Worm (Caenorhabditis elegans) whole organism, L4/young adult: ENCODE results near the gene sru-7.

Source experiments
- dao-5 ChIP-seq: sonication (generic microtip); optimal IDR thresholded peaks from 2 replicates; lab custom pipeline; 2016; ENCODE audit warnings: missing genotype, missing genetic modification characterization, moderate library complexity, missing compliant biosample characterization
- him-1 ChIP-seq: sonication (generic microtip); optimal IDR thresholded peaks from 2 replicates; lab custom pipeline; 2016; ENCODE audit warnings: missing genotype, missing genetic modification reagents, missing genetic modification characterization, missing compliant biosample characterization

DNA sequence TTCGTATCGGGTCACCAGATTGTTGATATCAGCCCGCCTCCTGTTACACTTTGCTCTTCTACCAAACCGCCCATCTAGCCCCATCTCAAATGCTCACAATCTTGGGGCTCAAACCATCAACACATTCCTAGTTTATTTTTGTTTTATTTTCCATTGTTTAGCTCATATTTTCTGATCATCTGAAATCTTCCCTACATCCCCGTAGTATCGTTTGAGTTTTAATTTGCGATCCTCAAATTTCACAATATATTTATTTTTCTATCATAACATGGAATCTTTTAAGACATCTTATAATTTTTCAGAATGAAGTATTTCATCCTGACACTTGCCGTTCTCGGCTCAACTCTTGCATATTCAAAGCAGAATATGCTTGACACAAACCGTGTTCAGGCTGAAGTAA lies 15.5 kb upstream of the sru-7 start, which contains the start of gene spp-10:
- TF ChIP-seq him-1 (tag; lab: Kevin White, UChicago) (no peak), dao-5 (no peak)
